Fruit fly (Drosophila melanogaster) whole organism: ENCODE measurements around the gene Mur29B.

Source experiments
- CG8478 ChIP-seq: fragments of >200 bp; optimal IDR thresholded peaks from 2 replicates; lab custom pipeline; 2018; ENCODE audit warnings: inconsistent platforms
- Dll ChIP-seq: fragments of >200 bp; optimal IDR thresholded peaks from 2 replicates; lab custom pipeline; 2017
- psq ChIP-seq: fragments of >200 bp; optimal IDR thresholded peaks from 2 replicates; lab custom pipeline; 2017

dm6 chr2L:8355419-8355818 is 3.4 kb downstream of the Mur29B start:
- TF ChIP-seq psq (lab: Kevin White, UChicago) (no peak), CG8478 (lab: Kevin White, UChicago) (no peak), Dll (lab: Kevin White, UChicago) (no peak)
